Fruit fly (Drosophila melanogaster) whole organism, embryonic: ENCODE results near the gene wuho.
A peak's percentile ranks its signal among the peaks of the same experiment; 100 is the strongest.

Experiments used
- CG11093 ChIP-seq: fragments of 200-800 bp; sonication (Bioruptor generic); IDR thresholded peaks from 3 replicates; pipeline ENCODE4 v1.3.6; 2022; ENCODE audit warnings: missing biosample characterization, missing genetic modification characterization
- CG11504 ChIP-seq: fragments of 200-800 bp; sonication (Bioruptor generic); optimal IDR thresholded peaks from 3 replicates; lab custom pipeline; 2019; ENCODE audit warnings: missing biosample characterization, mild to moderate bottlenecking, missing genetic modification characterization, moderate library complexity
- CG12769 ChIP-seq: fragments of 200-800 bp; sonication (Bioruptor generic); optimal IDR thresholded peaks from 2 replicates; lab custom pipeline; 2019; ENCODE audit warnings: missing biosample characterization, mild to moderate bottlenecking, missing genetic modification characterization, moderate library complexity
- CG15269 ChIP-seq: fragments of 200-800 bp; sonication (Bioruptor generic); optimal IDR thresholded peaks from 2 replicates; lab custom pipeline; 2018; ENCODE audit warnings: missing biosample characterization, mild to moderate bottlenecking, missing genetic modification characterization, moderate library complexity
- CG16779 ChIP-seq: fragments of 200-800 bp; sonication (Bioruptor generic); IDR thresholded peaks from 2 replicates; pipeline ENCODE4 v1.3.6; 2022; ENCODE audit warnings: missing biosample characterization, missing genetic modification characterization
- CG16815 ChIP-seq: fragments of 200-800 bp; sonication (Bioruptor generic); optimal IDR thresholded peaks from 3 replicates; lab custom pipeline; 2017; ENCODE audit warnings: missing biosample characterization, mild to moderate bottlenecking, missing genetic modification characterization
- CG1792 ChIP-seq: fragments of 200-800 bp; sonication (Bioruptor generic); optimal IDR thresholded peaks from 2 replicates; lab custom pipeline; 2016; ENCODE audit warnings: missing biosample characterization, missing genetic modification characterization
- CG1832 ChIP-seq: fragments of 200-800 bp; sonication (Bioruptor generic); optimal IDR thresholded peaks from 2 replicates; lab custom pipeline; 2017; ENCODE audit warnings: missing biosample characterization, mild to moderate bottlenecking, missing genetic modification characterization, inconsistent platforms
- CG2678 ChIP-seq: fragments of 200-800 bp; sonication (Bioruptor generic); optimal IDR thresholded peaks from 3 replicates; lab custom pipeline; 2019; ENCODE audit warnings: missing biosample characterization, mild to moderate bottlenecking, missing genetic modification characterization, moderate library complexity
- CG2712 ChIP-seq: fragments of 200-800 bp; optimal IDR thresholded peaks from 3 replicates; lab custom pipeline; 2019; ENCODE audit warnings: missing biosample characterization, mild to moderate bottlenecking, missing genetic modification characterization, moderate library complexity
- CG30431 ChIP-seq: fragments of 200-800 bp; sonication (Bioruptor generic); optimal IDR thresholded peaks from 2 replicates; lab custom pipeline; 2017; ENCODE audit warnings: missing biosample characterization, missing genetic modification characterization
- CG32772 ChIP-seq: fragments of 200-800 bp; sonication (Bioruptor generic); IDR thresholded peaks from 2 replicates; pipeline ENCODE4 v1.3.6; 2022; ENCODE audit warnings: missing biosample characterization, missing genetic modification characterization
- CG7357 ChIP-seq: fragments of 200-800 bp; sonication (Bioruptor generic); IDR thresholded peaks from 3 replicates; pipeline ENCODE4 v1.3.6; 2022; ENCODE audit warnings: missing biosample characterization, missing genetic modification characterization
- CG8290 ChIP-seq, 3 experiments: fragments of 200-800 bp; sonication (Bioruptor generic); optimal IDR thresholded peaks; 2 replicates each; lab custom pipeline; 2016 to 2019; ENCODE audit warnings: missing biosample characterization in 3 of 3, missing genetic modification characterization in 3 of 3, mild to moderate bottlenecking in 2 of 3, moderate library complexity in 1 of 3
- CG8924 ChIP-seq: fragments of 200-800 bp; optimal IDR thresholded peaks from 3 replicates; lab custom pipeline; 2019; ENCODE audit warnings: missing biosample characterization, mild to moderate bottlenecking, missing genetic modification characterization, moderate library complexity
- CG9437 ChIP-seq: fragments of 200-800 bp; sonication (Bioruptor generic); optimal IDR thresholded peaks from 2 replicates; lab custom pipeline; 2018; ENCODE audit warnings: missing biosample characterization, mild to moderate bottlenecking, missing genetic modification characterization
- D19A ChIP-seq: fragments of 200-800 bp; optimal IDR thresholded peaks from 3 replicates; lab custom pipeline; 2019; ENCODE audit warnings: missing biosample characterization, mild to moderate bottlenecking, missing genetic modification characterization, moderate library complexity
- Drgx ChIP-seq: fragments of 200-800 bp; sonication (Bioruptor generic); IDR thresholded peaks from 2 replicates; pipeline ENCODE4 v1.3.6; 2022; ENCODE audit warnings: missing biosample characterization, missing genetic modification characterization
- Eip74EF ChIP-seq, 2 experiments: fragments of 200-800 bp in 1 of 2; fragments of >200 bp in 1 of 2; sonication (Bioruptor generic) in 1 of 2; optimal IDR thresholded peaks; 2 replicates each; lab custom pipeline; 2017 to 2019; ENCODE audit warnings: missing biosample characterization in 2 of 2, missing genetic modification characterization in 2 of 2, mild to moderate bottlenecking in 1 of 2, moderate library complexity in 1 of 2
- HmgZ ChIP-seq: fragments of 200-800 bp; sonication (Bioruptor generic); optimal IDR thresholded peaks from 2 replicates; lab custom pipeline; 2018; ENCODE audit warnings: missing biosample characterization, mild to moderate bottlenecking, missing genetic modification characterization
- Hr78 ChIP-seq, 2 experiments: fragments of 200-800 bp in 1 of 2; fragments of >200 bp in 1 of 2; sonication (Bioruptor generic) in 1 of 2; optimal IDR thresholded peaks; 2 replicates each; lab custom pipeline; 2017 to 2019; ENCODE audit warnings: missing biosample characterization in 2 of 2, missing genetic modification characterization in 2 of 2, mild to moderate bottlenecking in 1 of 2, moderate library complexity in 1 of 2
- Lhr ChIP-seq: fragments of 200-800 bp; sonication (Bioruptor generic); optimal IDR thresholded peaks from 3 replicates; lab custom pipeline; 2017; ENCODE audit warnings: mild to moderate bottlenecking, missing biosample characterization, missing genetic modification reagents, missing genetic modification characterization
- Med ChIP-seq: fragments of 200-800 bp; sonication (Bioruptor generic); peaks from one replicate; lab custom pipeline; 2016; ENCODE audit warnings: missing biosample characterization, missing genetic modification characterization, mild to moderate bottlenecking, inconsistent platforms, moderate library complexity
- Mrtf ChIP-seq: fragments of 200-800 bp; sonication (Bioruptor generic); IDR thresholded peaks from 3 replicates; pipeline ENCODE4 v1.3.6; 2022; ENCODE audit warnings: missing biosample characterization, missing genetic modification characterization
- Sox102F ChIP-seq: fragments of 200-800 bp; sonication (Bioruptor generic); optimal IDR thresholded peaks from 2 replicates; lab custom pipeline; 2018; ENCODE audit warnings: missing biosample characterization, mild to moderate bottlenecking, missing genetic modification characterization, moderate library complexity
- ab ChIP-seq: fragments of 200-800 bp; sonication (Bioruptor generic); optimal IDR thresholded peaks from 2 replicates; lab custom pipeline; 2016; ENCODE audit warnings: missing biosample characterization, missing genetic modification characterization
- ato ChIP-seq: fragments of 200-800 bp; sonication (Bioruptor generic); IDR thresholded peaks from 2 replicates; pipeline ENCODE4 v1.3.6; 2022; ENCODE audit warnings: missing biosample characterization, missing genetic modification characterization; ENCODE audit not compliant: partially characterized antibody
- bsh ChIP-seq, 2 experiments: fragments of 200-800 bp; sonication (Bioruptor generic); optimal IDR thresholded peaks; 2 replicates each; lab custom pipeline; 2017 to 2018; ENCODE audit warnings: mild to moderate bottlenecking in 2 of 2, missing biosample characterization in 2 of 2, missing genetic modification characterization in 2 of 2, moderate library complexity in 1 of 2
- cad ChIP-seq: fragments of >200 bp; optimal IDR thresholded peaks from 2 replicates; lab custom pipeline; 2017; ENCODE audit warnings: missing biosample characterization, missing genetic modification characterization
- corto ChIP-seq: fragments of 200-800 bp; sonication (Bioruptor generic); optimal IDR thresholded peaks from 2 replicates; lab custom pipeline; 2016; ENCODE audit warnings: missing biosample characterization, mild to moderate bottlenecking, missing genetic modification characterization, moderate library complexity
- dmrt99B ChIP-seq: fragments of 200-800 bp; sonication (Bioruptor generic); optimal IDR thresholded peaks from 2 replicates; lab custom pipeline; 2018; ENCODE audit warnings: missing biosample characterization, mild to moderate bottlenecking, missing genetic modification characterization, moderate library complexity
- dysf ChIP-seq: fragments of 200-800 bp; sonication (Bioruptor generic); IDR thresholded peaks from 3 replicates; pipeline ENCODE4 v1.3.6; 2022; ENCODE audit warnings: missing biosample characterization, missing genetic modification characterization
- emc ChIP-seq: fragments of 200-800 bp; sonication (Bioruptor generic); optimal IDR thresholded peaks from 2 replicates; lab custom pipeline; 2016; ENCODE audit warnings: missing biosample characterization, missing genetic modification characterization
- ems ChIP-seq: fragments of 200-800 bp; sonication (Bioruptor generic); optimal IDR thresholded peaks from 3 replicates; lab custom pipeline; 2016; ENCODE audit warnings: missing biosample characterization, missing genetic modification characterization
- fd102C ChIP-seq: fragments of 200-800 bp; sonication (Bioruptor generic); optimal IDR thresholded peaks from 2 replicates; lab custom pipeline; 2018; ENCODE audit warnings: missing biosample characterization, mild to moderate bottlenecking, missing genetic modification characterization, moderate library complexity
- gem ChIP-seq: fragments of 200-800 bp; sonication (Bioruptor generic); optimal IDR thresholded peaks from 2 replicates; lab custom pipeline; 2019; ENCODE audit warnings: missing biosample characterization, mild to moderate bottlenecking, missing genetic modification characterization, moderate library complexity
- gsb ChIP-seq: fragments of 200-800 bp; sonication (Bioruptor generic); IDR thresholded peaks from 2 replicates; pipeline ENCODE4 v1.3.6; 2022; ENCODE audit warnings: missing biosample characterization, missing genetic modification characterization
- lab ChIP-seq: fragments of 200-800 bp; sonication (Bioruptor generic); optimal IDR thresholded peaks from 3 replicates; lab custom pipeline; 2017; ENCODE audit warnings: missing biosample characterization, missing genetic modification characterization, mild to moderate bottlenecking, moderate library complexity, missing genetic modification reagents
- mirr ChIP-seq: fragments of 200-800 bp; sonication (Bioruptor generic); optimal IDR thresholded peaks from 3 replicates; lab custom pipeline; 2018; ENCODE audit warnings: missing biosample characterization, mild to moderate bottlenecking, missing genetic modification characterization
- nerfin-2 ChIP-seq: fragments of 200-800 bp; sonication (Bioruptor generic); IDR thresholded peaks from 2 replicates; pipeline ENCODE4 v1.3.6; 2022; ENCODE audit warnings: missing biosample characterization, missing genetic modification characterization; ENCODE audit not compliant: partially characterized antibody
- nmo ChIP-seq: fragments of 200-800 bp; sonication (Bioruptor generic); optimal IDR thresholded peaks from 2 replicates; lab custom pipeline; 2018; ENCODE audit warnings: missing biosample characterization, mild to moderate bottlenecking, missing genetic modification characterization, moderate library complexity
- nom ChIP-seq: fragments of 200-800 bp; sonication (Bioruptor generic); optimal IDR thresholded peaks from 2 replicates; lab custom pipeline; 2017; ENCODE audit warnings: missing biosample characterization, missing genetic modification characterization, mild to moderate bottlenecking, moderate library complexity, missing genetic modification reagents
- row ChIP-seq: fragments of 200-800 bp; sonication (Bioruptor generic); IDR thresholded peaks from 3 replicates; pipeline ENCODE4 v1.3.6; 2022; ENCODE audit warnings: missing biosample characterization, missing genetic modification characterization
- sens ChIP-seq: fragments of 200-800 bp; sonication (Bioruptor generic); peaks from one replicate; lab custom pipeline; 2016; ENCODE audit warnings: missing biosample characterization, missing genetic modification characterization
- sug ChIP-seq: fragments of 200-800 bp; optimal IDR thresholded peaks from 2 replicates; lab custom pipeline; 2019; ENCODE audit warnings: missing biosample characterization, mild to moderate bottlenecking, missing genetic modification characterization, moderate library complexity

The wuho gene

dm6 chrX:6330369-6330949 is 42.6 kb downstream of the wuho start, which contains the start of gene CG42240 (continued):
- TF ChIP-seq nerfin-2 (GFP tag; lab: Robert Waterston, UW), result no peak
- peak; percentile 77 for TF ChIP-seq Lhr (GFP tag; lab: Kevin White, UChicago)
- TF ChIP-seq CG16815, result peak; percentile 70
- TF ChIP-seq CG7357 (GFP tag; lab: Robert Waterston, UW), result peak; percentile 76
- TF ChIP-seq ato (GFP tag; lab: Robert Waterston, UW), result no peak

dm6 chrX:6332988-6333719 is 45.3 kb downstream of the wuho start:
- no peak for TF ChIP-seq ab (GFP tag; lab: Kevin White, UChicago)
- TF ChIP-seq mirr (GFP tag; lab: Kevin White, UChicago), result no peak
- TF ChIP-seq Mrtf, result no peak
- TF ChIP-seq gsb (GFP tag; lab: Robert Waterston, UW), result no peak
- no peak for TF ChIP-seq CG8290 (GFP tag; optimal IDR thresholded peaks at IDR 0.05; lab: Kevin White, UChicago)
- TF ChIP-seq CG8290 (tag; optimal IDR thresholded peaks at IDR 0.05; lab: Kevin White, UChicago), result peak in 1 of 2 experiments; percentile 18
- peak; percentile 39; the same call in 2 of the 3 replicates for TF ChIP-seq row (GFP tag; lab: Robert Waterston, UW)
- TF ChIP-seq CG15269, result peak; percentile 12
- no peak for TF ChIP-seq CG8924 (tag; lab: Kevin White, UChicago)
- no peak for TF ChIP-seq CG11093
- peak; percentile 60 for TF ChIP-seq Med (GFP tag; lab: Kevin White, UChicago)
- TF ChIP-seq dmrt99B (tag; lab: Kevin White, UChicago), result peak; percentile 28
- TF ChIP-seq sug (tag; lab: Kevin White, UChicago), result no peak
- peak; percentile 6 for TF ChIP-seq CG2678
- TF ChIP-seq Sox102F (GFP tag; lab: Kevin White, UChicago), result peak; percentile 22
- peak; percentile 42; the same call in 1 of the 2 replicates for TF ChIP-seq Drgx
- TF ChIP-seq CG16779 (GFP tag; lab: Robert Waterston, UW), result no peak
- TF ChIP-seq CG12769 (tag; lab: Kevin White, UChicago), result peak; percentile 6
- no peak for TF ChIP-seq cad (GFP tag; lab: Kevin White, UChicago)
- peak; percentile 17 for TF ChIP-seq CG1832 (GFP tag; lab: Kevin White, UChicago)
- TF ChIP-seq CG11504 (tag; lab: Kevin White, UChicago), result peak; percentile 26
- TF ChIP-seq sens (GFP tag; lab: Kevin White, UChicago), result peak; percentile 57
- peak; percentile 7 for TF ChIP-seq lab
- TF ChIP-seq CG30431 (GFP tag; lab: Kevin White, UChicago), result no peak
- TF ChIP-seq dysf (GFP tag; lab: Robert Waterston, UW), result 0 out of 3 replicates have a peak, but pooled peaks have one; percentile 16
- no peak for TF ChIP-seq corto
- 0 out of 2 replicates have a peak, but pooled peaks have one; percentile 16 for TF ChIP-seq CG32772 (GFP tag; lab: Robert Waterston, UW)
- TF ChIP-seq CG2712 (tag; lab: Kevin White, UChicago), result peak; percentile 1
- no peak for TF ChIP-seq fd102C (GFP tag; lab: Kevin White, UChicago)
- no peak for TF ChIP-seq CG9437
- TF ChIP-seq Eip74EF (GFP tag; optimal IDR thresholded peaks at IDR 0.05; lab: Kevin White, UChicago), result peak in 1 of 2 experiments; percentile 26
- TF ChIP-seq nom (GFP tag; lab: Kevin White, UChicago), result peak; percentile 12
- peak; percentile 5 to 28 for TF ChIP-seq bsh (GFP tag; optimal IDR thresholded peaks at IDR 0.05; lab: Kevin White, UChicago)
- TF ChIP-seq nmo (GFP tag; lab: Kevin White, UChicago), result peak; percentile 9
- peak; percentile 6 for TF ChIP-seq D19A
- TF ChIP-seq emc (GFP tag; lab: Kevin White, UChicago), result no peak
- TF ChIP-seq gem (tag; lab: Kevin White, UChicago), result peak; percentile 31
- no peak for TF ChIP-seq HmgZ
- TF ChIP-seq ems (GFP tag; lab: Kevin White, UChicago), result no peak
- peak in 1 of 2 experiments; percentile 76 for TF ChIP-seq Hr78 (GFP tag; optimal IDR thresholded peaks at IDR 0.05; lab: Kevin White, UChicago)
- no peak for TF ChIP-seq CG1792
